Worm (Caenorhabditis elegans) whole organism, L2 larva: ENCODE measurements around the gene let-756.

Source experiments
- egl-27 ChIP-seq: sonication (generic microtip); optimal IDR thresholded peaks from 3 replicates; lab custom pipeline; 2017; ENCODE audit warnings: missing biosample characterization, missing genetic modification reagents, missing genetic modification characterization
- nhr-11 ChIP-seq: fragments of 150-350 bp; optimal IDR thresholded peaks from 2 replicates; lab custom pipeline; 2014; ENCODE audit warnings: missing biosample characterization, missing genetic modification characterization
- skn-1 ChIP-seq: sonication (generic microtip); optimal IDR thresholded peaks from 2 replicates; lab custom pipeline; 2017; ENCODE audit warnings: missing biosample characterization, missing genetic modification characterization

DNA sequence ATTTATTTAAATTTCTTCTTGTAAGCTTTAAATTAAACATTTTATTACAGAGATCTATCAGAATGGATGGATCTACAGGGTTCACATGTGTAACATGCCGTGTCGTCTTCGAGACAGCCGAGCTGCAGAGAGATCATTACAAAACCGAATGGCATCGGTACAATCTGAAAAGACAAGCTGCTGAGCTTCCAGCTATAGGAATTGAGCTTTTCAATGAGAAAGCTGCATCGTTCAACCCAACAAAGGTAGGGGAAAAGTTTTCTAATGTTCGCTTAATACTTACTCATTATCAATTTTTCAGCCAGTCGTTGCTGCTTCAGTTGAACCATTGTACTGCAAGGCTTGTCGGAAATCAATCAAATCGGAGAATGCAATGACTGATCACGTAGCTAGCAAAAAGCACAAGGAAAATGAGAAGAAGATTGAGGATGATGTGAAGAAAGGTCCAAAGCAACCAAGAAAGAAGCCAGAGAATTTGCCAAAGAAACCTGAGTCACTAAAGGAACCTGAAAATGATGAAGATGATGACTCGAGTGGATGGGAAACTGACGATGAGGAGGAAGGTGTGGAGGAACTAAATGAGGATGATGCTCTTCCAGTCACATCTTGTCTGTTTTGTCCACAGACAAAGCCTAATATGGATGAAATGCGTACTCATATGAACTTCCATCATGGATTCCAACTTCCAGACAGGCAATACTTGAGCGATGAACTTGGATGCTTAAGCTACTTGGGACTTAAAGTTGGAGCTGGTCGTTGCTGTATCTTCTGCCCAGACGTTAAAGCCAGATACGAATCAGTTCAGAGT, 25.1 kb upstream of the let-756 start, which contains the start of gene znf-622:
- no peak for TF ChIP-seq egl-27
- no peak for TF ChIP-seq skn-1 (tag; lab: Kevin White, UChicago)
- no peak for TF ChIP-seq nhr-11 (tag; lab: Kevin White, UChicago)
